Fruit fly (Drosophila melanogaster): ENCODE data around the gene LeuRS.

DNA sequence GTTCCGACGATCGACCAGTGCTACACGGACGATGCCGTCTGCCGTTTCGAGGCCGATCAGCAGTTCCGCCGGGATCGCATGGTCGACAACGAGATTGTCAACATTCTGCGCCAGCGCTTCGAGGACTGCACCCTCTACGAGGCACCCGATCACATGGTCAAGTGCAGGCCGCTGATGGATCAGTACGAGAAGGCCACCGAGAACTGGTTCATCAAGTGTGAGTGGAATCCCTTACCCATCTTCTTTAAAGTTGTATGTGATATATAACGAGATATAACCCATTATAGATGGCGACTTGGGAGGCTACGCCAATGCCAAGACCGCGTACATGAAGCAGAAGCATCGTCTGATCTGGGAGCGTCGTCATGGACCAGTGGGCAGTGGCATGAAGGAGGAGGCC, 47.6 kb downstream of the LeuRS start:
- TF ChIP-seq ERR (GFP tag; optimal IDR thresholded peaks at IDR 0.05): no peak
- TF ChIP-seq Six4 (GFP tag; optimal IDR thresholded peaks at IDR 0.05): no peak
- no peak for TF ChIP-seq chinmo (GFP tag; IDR thresholded peaks at IDR 0.05; ENCODE audit: partially characterized antibody)
- TF ChIP-seq fru (optimal IDR thresholded peaks at IDR 0.05): no peak
- no peak for TF ChIP-seq CG14667 (GFP tag; IDR thresholded peaks at IDR 0.05)
- TF ChIP-seq Nf-YA (GFP tag; IDR thresholded peaks at IDR 0.05): no peak
- no peak for TF ChIP-seq crp (GFP tag; optimal IDR thresholded peaks at IDR 0.05)
